Fruit fly (Drosophila melanogaster): ENCODE results near the gene CG5916.

Gene CG5916

dm6 chr3R:16146632-16147453, at the start of gene CG5916, which contains the start of gene Mic26-27:
TSS of gene CG5916 (plus strand) at chr3R:16147029.
TSS of gene Mic26-27 (minus strand) at chr3R:16146855.
- TF ChIP-seq usp (GFP tag; optimal IDR thresholded peaks at IDR 0.05) (no peak), Dll (optimal IDR thresholded peaks at IDR 0.05) (no peak)

dm6 chr3R:16097661-16098329, 49.0 kb upstream of the CG5916 start:
- TF ChIP-seq CG8478 (optimal IDR thresholded peaks at IDR 0.05) = no peak
- no peak for TF ChIP-seq psq (optimal IDR thresholded peaks at IDR 0.05)
- no peak for TF ChIP-seq usp (GFP tag; optimal IDR thresholded peaks at IDR 0.05)
- no peak for TF ChIP-seq pan (optimal IDR thresholded peaks at IDR 0.05)
- TF ChIP-seq EcR (GFP tag; optimal IDR thresholded peaks at IDR 0.05) = peak; percentile 72 to 80
- no peak for TF ChIP-seq Dll (optimal IDR thresholded peaks at IDR 0.05)

DNA sequence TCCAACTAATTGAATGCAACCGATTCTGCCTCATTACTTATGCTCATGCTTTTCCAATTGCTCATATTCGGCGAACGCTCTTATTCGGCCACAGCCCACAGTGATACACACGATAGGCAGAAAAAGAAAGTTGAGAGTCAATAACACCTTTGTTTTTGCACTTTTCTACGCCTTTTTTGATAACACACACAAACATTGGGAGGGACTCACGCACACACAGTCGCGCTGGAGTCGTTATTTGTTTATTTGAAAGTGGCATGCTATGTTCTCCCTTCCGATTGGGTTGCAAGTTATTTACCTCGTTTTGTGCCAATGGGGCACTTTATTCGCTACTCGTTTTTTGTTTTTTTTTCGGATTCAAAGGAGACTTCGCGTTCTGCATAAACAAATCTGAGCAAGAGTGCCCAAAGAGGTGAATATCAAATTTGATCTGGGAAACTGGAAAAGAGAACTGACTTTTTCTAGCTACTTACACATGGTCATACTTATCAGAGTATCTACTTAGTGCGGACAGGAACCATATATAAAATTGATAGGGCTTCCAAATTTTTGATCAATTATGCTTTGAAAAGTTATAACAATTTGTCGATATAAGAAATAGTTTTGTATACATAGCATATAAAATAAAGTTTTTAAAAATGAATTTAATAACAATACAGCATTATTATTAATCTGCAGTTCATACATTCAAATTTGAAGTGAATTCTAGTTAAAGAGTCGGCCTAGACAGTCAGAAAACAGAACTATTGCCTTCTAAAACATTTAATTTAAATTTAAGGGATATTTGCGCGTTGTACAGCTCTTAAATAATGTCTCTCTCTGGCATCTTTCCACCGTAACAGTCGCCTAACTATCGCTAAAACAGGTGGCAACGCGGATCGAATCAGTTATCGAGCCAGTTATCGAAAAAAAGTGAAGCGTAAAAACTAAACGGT, 48.2 kb upstream of the CG5916 start, which contains the start of the genes Mhcl and Akt:
TSS of gene Mhcl (minus strand) at position 429 of the 935 bp plus-strand sequence.
TSS of gene Akt (plus strand) at position 896 of the 935 bp plus-strand sequence.
- TF ChIP-seq CG8478 (optimal IDR thresholded peaks at IDR 0.05) (no peak), usp (GFP tag; optimal IDR thresholded peaks at IDR 0.05) (no peak), pan (optimal IDR thresholded peaks at IDR 0.05) (no peak), Dll (optimal IDR thresholded peaks at IDR 0.05) (no peak), EcR (GFP tag; optimal IDR thresholded peaks at IDR 0.05) (no peak), psq (optimal IDR thresholded peaks at IDR 0.05) (no peak)

- TF ChIP-seq Dll (optimal IDR thresholded peaks at IDR 0.05) (no peak), CG8478 (optimal IDR thresholded peaks at IDR 0.05) (peak; percentile 95), EcR (GFP tag; optimal IDR thresholded peaks at IDR 0.05) (no peak)
These were observed 47.3 kb upstream of the CG5916 start for dm6 chr3R:16099268-16100240.

dm6 chr3R:16105813-16106480, 40.9 kb upstream of the CG5916 start:
- TF ChIP-seq pan (optimal IDR thresholded peaks at IDR 0.05) (no peak), Dll (optimal IDR thresholded peaks at IDR 0.05) (no peak), psq (optimal IDR thresholded peaks at IDR 0.05) (no peak), CG8478 (optimal IDR thresholded peaks at IDR 0.05) (no peak), usp (GFP tag; optimal IDR thresholded peaks at IDR 0.05) (no peak), EcR (GFP tag; optimal IDR thresholded peaks at IDR 0.05) (no peak)

dm6 chr3R:16113124-16113523, 33.7 kb upstream of the CG5916 start:
- TF ChIP-seq Dll (optimal IDR thresholded peaks at IDR 0.05) = peak; percentile 54
- no peak for TF ChIP-seq CG8478 (optimal IDR thresholded peaks at IDR 0.05)
- TF ChIP-seq pan (optimal IDR thresholded peaks at IDR 0.05) = no peak

DNA sequence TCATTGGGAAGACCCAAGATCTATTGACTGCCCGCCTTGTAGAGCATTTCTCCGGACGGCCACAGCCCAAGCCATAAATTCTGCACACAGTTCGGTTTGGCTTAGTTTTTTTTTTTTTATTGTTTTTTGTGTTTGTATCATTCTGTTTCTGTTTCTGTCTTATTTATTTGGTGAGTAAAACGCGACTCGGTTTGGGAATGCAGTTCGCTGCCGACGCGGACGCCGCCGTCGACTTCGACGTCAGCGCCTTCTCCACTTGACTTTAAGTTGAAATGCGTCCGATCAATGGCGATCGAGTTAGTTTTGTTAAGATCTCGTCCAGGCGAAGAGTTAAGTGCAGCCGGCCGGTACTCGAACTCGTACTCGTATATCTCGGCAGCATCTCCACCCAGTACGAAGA, 31.0 kb upstream of the CG5916 start, which contains the start of gene Sb:
TSS of gene Sb (plus strand) at position 301 of the 400 bp plus-strand sequence.
- no peak for TF ChIP-seq psq (optimal IDR thresholded peaks at IDR 0.05)
- no peak for TF ChIP-seq Dll (optimal IDR thresholded peaks at IDR 0.05)
- TF ChIP-seq pan (optimal IDR thresholded peaks at IDR 0.05) = no peak
- TF ChIP-seq EcR (GFP tag; optimal IDR thresholded peaks at IDR 0.05) = no peak
- TF ChIP-seq usp (GFP tag; optimal IDR thresholded peaks at IDR 0.05) = no peak
- no peak for TF ChIP-seq CG8478 (optimal IDR thresholded peaks at IDR 0.05)

dm6 chr3R:16117359-16117758, 29.5 kb upstream of the CG5916 start:
- no peak for TF ChIP-seq psq (optimal IDR thresholded peaks at IDR 0.05)
- no peak for TF ChIP-seq usp (GFP tag; optimal IDR thresholded peaks at IDR 0.05)
- no peak for TF ChIP-seq Dll (optimal IDR thresholded peaks at IDR 0.05)
- TF ChIP-seq pan (optimal IDR thresholded peaks at IDR 0.05) = no peak
- TF ChIP-seq EcR (GFP tag; optimal IDR thresholded peaks at IDR 0.05) = no peak
- TF ChIP-seq CG8478 (optimal IDR thresholded peaks at IDR 0.05) = no peak

- no peak for TF ChIP-seq usp (GFP tag; optimal IDR thresholded peaks at IDR 0.05)
- TF ChIP-seq pan (optimal IDR thresholded peaks at IDR 0.05) = no peak
- TF ChIP-seq Dll (optimal IDR thresholded peaks at IDR 0.05) = no peak
- TF ChIP-seq psq (optimal IDR thresholded peaks at IDR 0.05) = no peak
- no peak for TF ChIP-seq CG8478 (optimal IDR thresholded peaks at IDR 0.05)
- no peak for TF ChIP-seq EcR (GFP tag; optimal IDR thresholded peaks at IDR 0.05)
These were observed 27.4 kb upstream of the CG5916 start for dm6 chr3R:16119441-16119840.

dm6 chr3R:16128471-16128870, 18.4 kb upstream of the CG5916 start:
- TF ChIP-seq psq (optimal IDR thresholded peaks at IDR 0.05) (no peak), CG8478 (optimal IDR thresholded peaks at IDR 0.05) (no peak), EcR (GFP tag; optimal IDR thresholded peaks at IDR 0.05) (no peak)
